Fruit fly (Drosophila melanogaster) whole organism, wandering third instar larva: Measurements from ENCODE around the gene Ir94g.

Experiments used
- Dfd ChIP-seq: fragments of >200 bp; optimal IDR thresholded peaks from 2 replicates; lab custom pipeline; 2017; ENCODE audit warnings: missing biosample characterization, missing genetic modification characterization
- Jra ChIP-seq: sonication (Bioruptor generic); optimal IDR thresholded peaks from 2 replicates; lab custom pipeline; 2016; ENCODE audit warnings: missing biosample characterization, missing genetic modification characterization
- lola ChIP-seq: fragments of >200 bp; optimal IDR thresholded peaks from 2 replicates; lab custom pipeline; 2017; ENCODE audit warnings: missing biosample characterization, missing genetic modification characterization

DNA sequence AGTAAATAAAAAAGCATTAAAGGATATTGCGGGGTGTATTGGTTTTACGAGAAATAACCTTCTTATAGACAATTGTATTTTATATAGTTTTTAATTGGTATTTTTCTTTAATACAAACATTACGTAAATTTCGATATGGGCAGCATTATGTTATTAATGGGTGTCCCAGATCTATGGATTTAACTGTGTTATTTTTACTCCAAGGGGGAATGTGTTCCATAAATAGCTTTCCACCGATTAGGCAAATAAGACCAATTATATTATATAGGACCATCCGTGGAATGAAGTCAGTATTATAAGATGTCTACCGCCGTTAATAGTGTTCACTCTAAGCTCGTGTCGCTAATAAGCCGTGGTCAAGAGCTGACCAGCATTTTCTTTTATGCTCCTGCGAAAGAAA, at the start of gene Ir94g:
- TF ChIP-seq Dfd (GFP tag; lab: Kevin White, UChicago) (no peak), Jra (GFP tag; lab: Kevin White, UChicago) (no peak), lola (no peak)
